Worm (Caenorhabditis elegans): Measurements from ENCODE around the gene sra-31.
A peak's percentile ranks its signal among the peaks of the same experiment; 100 is the strongest.

sra-31 gene

ce11 chrII:6563238-6563637, 15.0 kb downstream of the sra-31 start (continued):
- 0 out of 2 replicates have a peak, but pooled peaks have one; percentile 22 for TF ChIP-seq nfyb-1 (GFP tag; IDR thresholded peaks at IDR 0.05)
- no peak for TF ChIP-seq Y53G8AR.9 (GFP tag; conservative IDR thresholded peaks at IDR 0.05)
- no peak for TF ChIP-seq F55B11.4 (tag; optimal IDR thresholded peaks at IDR 0.05; ENCODE audit: borderline replicate concordance, insufficient read depth)
- TF ChIP-seq madf-3 (GFP tag; IDR thresholded peaks at IDR 0.05): no peak
- no peak for TF ChIP-seq K11D2.4 (GFP tag; IDR thresholded peaks at IDR 0.05)
- no peak for TF ChIP-seq hlh-26 (GFP tag; conservative IDR thresholded peaks at IDR 0.05)
- peak; percentile 10 for TF ChIP-seq ZK185.1 (tag; optimal IDR thresholded peaks at IDR 0.05; ENCODE audit: poor library complexity, severe bottlenecking)
- TF ChIP-seq K12H6.12 (tag; optimal IDR thresholded peaks at IDR 0.05): no peak
- no peak for TF ChIP-seq rec-8 (tag; optimal IDR thresholded peaks at IDR 0.05)
- no peak for TF ChIP-seq dox-1 (GFP tag; IDR thresholded peaks at IDR 0.05)
- TF ChIP-seq F39B2.1 (GFP tag; IDR thresholded peaks at IDR 0.05): no peak
- no peak for TF ChIP-seq Y53F4B.3 (GFP tag; IDR thresholded peaks at IDR 0.05)
- no peak for TF ChIP-seq zim-3 (tag; optimal IDR thresholded peaks at IDR 0.05)
- TF ChIP-seq dpff-1 (tag; optimal IDR thresholded peaks at IDR 0.05): no peak
- TF ChIP-seq F57C9.4 (tag; optimal IDR thresholded peaks at IDR 0.05): no peak
- TF ChIP-seq ceh-27 (GFP tag; optimal IDR thresholded peaks at IDR 0.05): no peak
- TF ChIP-seq snpc-4 (GFP tag; optimal IDR thresholded peaks at IDR 0.05): no peak
- peak in 1 of 4 experiments; percentile 48 for TF ChIP-seq snpc-4 (tag; optimal IDR thresholded peaks at IDR 0.05)
- TF ChIP-seq sdz-38 (tag; optimal IDR thresholded peaks at IDR 0.05): no peak
- TF ChIP-seq cebp-2 (GFP tag; IDR thresholded peaks at IDR 0.05): no peak
- no peak for TF ChIP-seq lin-40 (tag; optimal IDR thresholded peaks at IDR 0.05)
- TF ChIP-seq ceh-79 (tag; optimal IDR thresholded peaks at IDR 0.05): no peak
- TF ChIP-seq atf-7 (tag; optimal IDR thresholded peaks at IDR 0.05): no peak
- TF ChIP-seq efl-1 (GFP tag; optimal IDR thresholded peaks at IDR 0.05): no peak
- no peak for TF ChIP-seq sptf-2 (GFP tag; optimal IDR thresholded peaks at IDR 0.05)
- TF ChIP-seq ztf-22 (GFP tag; optimal IDR thresholded peaks at IDR 0.05): no peak
- TF ChIP-seq lin-54 (GFP tag; optimal IDR thresholded peaks at IDR 0.05): no peak
- no peak for TF ChIP-seq tlf-1 (GFP tag; optimal IDR thresholded peaks at IDR 0.05)
- no peak for TF ChIP-seq egl-18 (GFP tag; IDR thresholded peaks at IDR 0.05)
- no peak for TF ChIP-seq ztf-26 (tag; optimal IDR thresholded peaks at IDR 0.05)
- no peak for TF ChIP-seq ekl-4 (GFP tag; IDR thresholded peaks at IDR 0.05)
- TF ChIP-seq nhr-179 (tag; optimal IDR thresholded peaks at IDR 0.05): no peak
- no peak for TF ChIP-seq hlh-12 (tag; optimal IDR thresholded peaks at IDR 0.05)
- TF ChIP-seq egl-44 (GFP tag; IDR thresholded peaks at IDR 0.05): no peak
- TF ChIP-seq let-526 (GFP tag; IDR thresholded peaks at IDR 0.05): no peak

ce11 chrII:6562203-6562867, 15.9 kb downstream of the sra-31 start:
- TF ChIP-seq F57A8.1 (GFP tag; optimal IDR thresholded peaks at IDR 0.05): no peak
- TF ChIP-seq efl-1 (GFP tag; optimal IDR thresholded peaks at IDR 0.05): no peak
- no peak for TF ChIP-seq ztf-3 (GFP tag; optimal IDR thresholded peaks at IDR 0.05)
- TF ChIP-seq F22D6.2 (tag; optimal IDR thresholded peaks at IDR 0.05): no peak
- TF ChIP-seq rpc-1 (optimal IDR thresholded peaks at IDR 0.05): no peak
- no peak for TF ChIP-seq rpc-1 (tag; optimal IDR thresholded peaks at IDR 0.05)
- TF ChIP-seq rcor-1 (GFP tag; IDR thresholded peaks at IDR 0.05): no peak
- no peak for TF ChIP-seq him-1 (tag; optimal IDR thresholded peaks at IDR 0.05)
- no peak for TF ChIP-seq fkh-3 (tag; optimal IDR thresholded peaks at IDR 0.05)
- TF ChIP-seq ztf-28 (GFP tag; IDR thresholded peaks at IDR 0.05): no peak
- TF ChIP-seq lin-40 (tag; optimal IDR thresholded peaks at IDR 0.05): peak; percentile 80
- 0 out of 2 replicates have a peak, but pooled peaks have one; percentile 27 for TF ChIP-seq dox-1 (GFP tag; IDR thresholded peaks at IDR 0.05)
- peak; percentile 55 for TF ChIP-seq cebp-1 (GFP tag; IDR thresholded peaks at IDR 0.05)
- TF ChIP-seq cebp-1 (tag; optimal IDR thresholded peaks at IDR 0.05): peak; percentile 79
- TF ChIP-seq aptf-3 (GFP tag; IDR thresholded peaks at IDR 0.05): no peak
- TF ChIP-seq C06A6.2 (GFP tag; conservative IDR thresholded peaks at IDR 0.05): no peak
- peak; percentile 73 for TF ChIP-seq ztf-26 (tag; optimal IDR thresholded peaks at IDR 0.05)
- TF ChIP-seq madf-3 (GFP tag; IDR thresholded peaks at IDR 0.05): no peak
- no peak for TF ChIP-seq nfya-2 (GFP tag; IDR thresholded peaks at IDR 0.05)
- peak; percentile 12 for TF ChIP-seq ama-1 (optimal IDR thresholded peaks at IDR 0.05)
- no peak for TF ChIP-seq ama-1 (GFP tag; optimal IDR thresholded peaks at IDR 0.05)
